Fruit fly (Drosophila melanogaster): Measurements from ENCODE around the gene Gyc76C.

DNA sequence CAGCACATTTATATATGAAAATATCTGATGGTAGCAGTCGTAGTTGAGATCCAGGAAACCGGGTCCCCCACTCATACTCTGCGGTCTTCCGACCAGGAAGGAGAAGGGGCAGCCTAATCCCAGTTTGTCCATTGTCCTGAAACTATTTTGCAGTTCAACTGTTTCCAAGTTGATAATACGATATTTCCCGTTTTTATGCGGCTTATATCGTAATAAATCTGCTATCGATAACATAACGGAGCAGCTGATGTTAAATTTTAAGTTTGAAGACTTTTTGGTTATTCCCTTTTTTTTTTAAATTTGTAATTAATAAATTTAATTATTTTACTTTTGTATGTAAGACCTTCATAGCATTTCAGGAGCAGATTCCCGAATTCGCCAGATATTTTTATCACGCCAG is 7.7 kb upstream of the Gyc76C start, which contains the start of gene CG14102:
- no peak for TF ChIP-seq pan (optimal IDR thresholded peaks at IDR 0.05)
- TF ChIP-seq Dll (optimal IDR thresholded peaks at IDR 0.05) = no peak
- TF ChIP-seq CG8478 (optimal IDR thresholded peaks at IDR 0.05) = no peak
- TF ChIP-seq EcR (GFP tag; optimal IDR thresholded peaks at IDR 0.05) = no peak
- TF ChIP-seq psq (optimal IDR thresholded peaks at IDR 0.05) = no peak
